Worm (Caenorhabditis elegans): ENCODE data around the gene T20F7.1.

- no peak for TF ChIP-seq ztf-26 (tag; optimal IDR thresholded peaks at IDR 0.05)
- TF ChIP-seq pha-4 (tag; optimal IDR thresholded peaks at IDR 0.05) = no peak
- no peak for TF ChIP-seq nfya-2 (GFP tag; IDR thresholded peaks at IDR 0.05)
These were observed 1.4 kb upstream of the T20F7.1 start for ce11 chrX:16871355-16871754.
